Fruit fly (Drosophila melanogaster): ENCODE data around the gene CG8042.

Gene CG8042

dm6 chr3L:7988828-7989673 lies 14.3 kb upstream of the CG8042 start (continued):
- peak; percentile 10 for TF ChIP-seq CG6792 (GFP tag; optimal IDR thresholded peaks at IDR 0.05)
- peak; percentile 15 for TF ChIP-seq CG31627 (GFP tag; optimal IDR thresholded peaks at IDR 0.05)
- no peak for TF ChIP-seq CG6163 (GFP tag; IDR thresholded peaks at IDR 0.05)
- peak; percentile 92 for TF ChIP-seq Eip78C (GFP tag)
- TF ChIP-seq Met (GFP tag; optimal IDR thresholded peaks at IDR 0.05): peak; percentile 55
- peak; percentile 59 for TF ChIP-seq CG15336 (GFP tag; IDR thresholded peaks at IDR 0.05)
- TF ChIP-seq vri (GFP tag; optimal IDR thresholded peaks at IDR 0.05): no peak
- TF ChIP-seq Ets96B (tag; optimal IDR thresholded peaks at IDR 0.05): peak; percentile 65
- TF ChIP-seq Lpt (GFP tag; optimal IDR thresholded peaks at IDR 0.05): peak; percentile 51
- peak; percentile 58; the same call in 2 of the 3 replicates for TF ChIP-seq CG8119 (GFP tag; IDR thresholded peaks at IDR 0.05)
- no peak for TF ChIP-seq CG11294 (GFP tag; IDR thresholded peaks at IDR 0.05)
- TF ChIP-seq cyc (GFP tag; optimal IDR thresholded peaks at IDR 0.05): peak; percentile 43
- no peak for TF ChIP-seq Sox15 (GFP tag; optimal IDR thresholded peaks at IDR 0.05)
- TF ChIP-seq acj6 (GFP tag; optimal IDR thresholded peaks at IDR 0.05): peak; percentile 59
- TF ChIP-seq Eip93F (GFP tag; optimal IDR thresholded peaks at IDR 0.05): no peak
- TF ChIP-seq CG8632 (GFP tag; optimal IDR thresholded peaks at IDR 0.05): peak; percentile 26
- TF ChIP-seq achi (GFP tag; optimal IDR thresholded peaks at IDR 0.05): peak; percentile 61
- TF ChIP-seq Sox102F (GFP tag; optimal IDR thresholded peaks at IDR 0.05): peak; percentile 4
- peak; percentile 18 for TF ChIP-seq CG34406 (GFP tag; optimal IDR thresholded peaks at IDR 0.05)
- peak; percentile 59 for TF ChIP-seq CG10631 (GFP tag; optimal IDR thresholded peaks at IDR 0.05)
- TF ChIP-seq dsx (GFP tag; optimal IDR thresholded peaks at IDR 0.05; ENCODE audit: poor library complexity, severe bottlenecking): no peak
- no peak for TF ChIP-seq dac (GFP tag; optimal IDR thresholded peaks at IDR 0.05)
- no peak for TF ChIP-seq svp (GFP tag)
- peak; percentile 47 for TF ChIP-seq spab (GFP tag; optimal IDR thresholded peaks at IDR 0.05)
- peak; percentile 11 for TF ChIP-seq Hr39 (GFP tag; optimal IDR thresholded peaks at IDR 0.05)
- no peak for TF ChIP-seq Hr38 (GFP tag; optimal IDR thresholded peaks at IDR 0.05)
- TF ChIP-seq topi (GFP tag; optimal IDR thresholded peaks at IDR 0.05): peak; percentile 60
- peak; percentile 7 for TF ChIP-seq CG16779 (tag; optimal IDR thresholded peaks at IDR 0.05)
- TF ChIP-seq Smox (GFP tag; optimal IDR thresholded peaks at IDR 0.05): peak; percentile 19
- TF ChIP-seq Gug (GFP tag; IDR thresholded peaks at IDR 0.05): peak; percentile 25; the same call in 1 of the 2 replicates
- peak; percentile 9 for TF ChIP-seq CG9139 (GFP tag; optimal IDR thresholded peaks at IDR 0.05)
- no peak for TF ChIP-seq CG8319 (GFP tag; optimal IDR thresholded peaks at IDR 0.05)

dm6 chr3L:7988401-7988800 lies 13.6 kb upstream of the CG8042 start:
- TF ChIP-seq dsx (GFP tag; optimal IDR thresholded peaks at IDR 0.05; ENCODE audit: poor library complexity, severe bottlenecking): peak; percentile 80
- no peak for TF ChIP-seq Ets21C (GFP tag; optimal IDR thresholded peaks at IDR 0.05)

dm6 chr3L:7984623-7985237 lies 9.9 kb upstream of the CG8042 start:
- TF ChIP-seq Smox (GFP tag; optimal IDR thresholded peaks at IDR 0.05) (no peak), CG8119 (GFP tag; IDR thresholded peaks at IDR 0.05) (no peak), ss (GFP tag; optimal IDR thresholded peaks at IDR 0.05) (no peak), Met (GFP tag; optimal IDR thresholded peaks at IDR 0.05) (no peak), acj6 (GFP tag; optimal IDR thresholded peaks at IDR 0.05) (no peak), topi (GFP tag; optimal IDR thresholded peaks at IDR 0.05) (no peak), OdsH (GFP tag; optimal IDR thresholded peaks at IDR 0.05) (no peak), Sox14 (GFP tag; optimal IDR thresholded peaks at IDR 0.05) (no peak), Eip75B (GFP tag; optimal IDR thresholded peaks at IDR 0.05) (no peak), spab (GFP tag; optimal IDR thresholded peaks at IDR 0.05) (no peak), cyc (GFP tag; optimal IDR thresholded peaks at IDR 0.05) (no peak), Sox15 (GFP tag; optimal IDR thresholded peaks at IDR 0.05) (no peak), fkh (GFP tag; optimal IDR thresholded peaks at IDR 0.05) (no peak), CG11762 (GFP tag; optimal IDR thresholded peaks at IDR 0.05; ENCODE audit: insufficient read depth) (no peak)

All from whole organism, prepupa.